Fruit fly (Drosophila melanogaster): ENCODE results near the gene Toll-9.
A peak's percentile ranks its signal among the peaks of the same experiment; 100 is the strongest.

The Toll-9 gene

DNA sequence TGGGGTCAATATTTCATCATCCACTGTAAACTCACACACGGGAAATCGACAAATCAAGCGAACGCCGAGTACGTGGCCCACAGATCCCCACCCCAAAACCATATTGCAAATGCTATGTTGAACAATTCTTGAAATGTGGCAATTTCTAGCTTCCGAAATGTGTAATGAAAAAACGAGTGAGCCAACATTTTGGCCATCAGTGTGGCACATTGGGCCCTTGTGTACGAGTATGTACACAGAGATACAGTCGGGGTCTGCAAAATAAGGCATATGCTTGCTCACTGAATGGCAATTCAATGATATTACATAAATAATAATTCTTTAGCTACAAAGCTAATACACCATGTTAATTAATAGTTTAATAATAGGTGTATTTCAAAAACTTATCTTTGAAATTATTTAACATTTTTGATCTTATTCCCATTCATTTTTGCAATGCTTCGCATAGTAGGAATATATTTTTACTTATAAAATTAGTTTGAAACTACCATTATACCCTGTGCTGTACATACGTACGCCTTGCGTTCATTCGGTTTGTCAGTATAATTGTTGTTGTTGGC, 33.1 kb upstream of the Toll-9 start (continued):
- peak; percentile 84 for TF ChIP-seq fd59A (GFP tag; optimal IDR thresholded peaks at IDR 0.05)
- peak; percentile 75 for TF ChIP-seq CG6854 (GFP tag; optimal IDR thresholded peaks at IDR 0.05)
- peak; percentile 90 for TF ChIP-seq Eip75B (GFP tag; optimal IDR thresholded peaks at IDR 0.05)
- TF ChIP-seq topi (GFP tag; optimal IDR thresholded peaks at IDR 0.05), result peak; percentile 92
- TF ChIP-seq CG34406 (GFP tag; optimal IDR thresholded peaks at IDR 0.05), result peak; percentile 94
- TF ChIP-seq dsx (GFP tag; optimal IDR thresholded peaks at IDR 0.05; ENCODE audit: poor library complexity, severe bottlenecking), result peak; percentile 86
- peak; percentile 90 for TF ChIP-seq Lpt (GFP tag; optimal IDR thresholded peaks at IDR 0.05)
- TF ChIP-seq CG16779 (tag; optimal IDR thresholded peaks at IDR 0.05), result peak; percentile 84
- TF ChIP-seq salr (GFP tag; optimal IDR thresholded peaks at IDR 0.05), result peak; percentile 67 to 94
- TF ChIP-seq spab (GFP tag; optimal IDR thresholded peaks at IDR 0.05), result peak; percentile 89
- peak; percentile 93 for TF ChIP-seq CG31627 (GFP tag; optimal IDR thresholded peaks at IDR 0.05)
- peak; percentile 89 for TF ChIP-seq CG6808 (GFP tag; optimal IDR thresholded peaks at IDR 0.05)
- peak; percentile 86 for TF ChIP-seq CG11762 (GFP tag; optimal IDR thresholded peaks at IDR 0.05; ENCODE audit: insufficient read depth)
- TF ChIP-seq fkh (GFP tag; optimal IDR thresholded peaks at IDR 0.05), result peak; percentile 88
- TF ChIP-seq Hr38 (GFP tag; optimal IDR thresholded peaks at IDR 0.05), result peak; percentile 60
- peak; percentile 92 for TF ChIP-seq Smox (GFP tag; optimal IDR thresholded peaks at IDR 0.05)
- TF ChIP-seq CG32006 (GFP tag; optimal IDR thresholded peaks at IDR 0.05), result peak; percentile 96
- TF ChIP-seq lz (GFP tag; optimal IDR thresholded peaks at IDR 0.05), result peak; percentile 90
- TF ChIP-seq Hr4 (GFP tag; optimal IDR thresholded peaks at IDR 0.05), result peak; percentile 92
- TF ChIP-seq CG8632 (GFP tag; optimal IDR thresholded peaks at IDR 0.05), result peak; percentile 91
- peak; percentile 79 for TF ChIP-seq dac (GFP tag; optimal IDR thresholded peaks at IDR 0.05)
- peak; percentile 90 for TF ChIP-seq CG3032 (tag; optimal IDR thresholded peaks at IDR 0.05)
- TF ChIP-seq Sox102F (GFP tag; optimal IDR thresholded peaks at IDR 0.05), result peak; percentile 90
- TF ChIP-seq pdm3 (GFP tag; optimal IDR thresholded peaks at IDR 0.05), result peak; percentile 94
- TF ChIP-seq CG9139 (GFP tag; optimal IDR thresholded peaks at IDR 0.05), result peak; percentile 78
- TF ChIP-seq CG3919 (GFP tag; optimal IDR thresholded peaks at IDR 0.05), result peak; percentile 93
- peak; percentile 92 for TF ChIP-seq CG6792 (GFP tag; optimal IDR thresholded peaks at IDR 0.05)
- peak; percentile 84 for TF ChIP-seq CG6163 (GFP tag; IDR thresholded peaks at IDR 0.05)
- TF ChIP-seq CG4318 (GFP tag; optimal IDR thresholded peaks at IDR 0.05), result peak; percentile 87
- peak; percentile 91 for TF ChIP-seq CG10631 (GFP tag; optimal IDR thresholded peaks at IDR 0.05)

dm6 chr3L:20398243-20399222, 32.0 kb upstream of the Toll-9 start:
- TF ChIP-seq CG6854 (GFP tag; optimal IDR thresholded peaks at IDR 0.05), result peak; percentile 2
- TF ChIP-seq Eip75B (GFP tag; optimal IDR thresholded peaks at IDR 0.05), result peak; percentile 88
- TF ChIP-seq CG3032 (tag; optimal IDR thresholded peaks at IDR 0.05), result peak; percentile 72
- TF ChIP-seq CG6276 (GFP tag; optimal IDR thresholded peaks at IDR 0.05), result peak; percentile 84
- TF ChIP-seq CG11294 (GFP tag; IDR thresholded peaks at IDR 0.05), result peak; percentile 65; the same call in 1 of the 2 replicates
- TF ChIP-seq spab (GFP tag; optimal IDR thresholded peaks at IDR 0.05), result peak; percentile 71
- TF ChIP-seq dac (GFP tag; optimal IDR thresholded peaks at IDR 0.05), result peak; percentile 82
- TF ChIP-seq CG31627 (GFP tag; optimal IDR thresholded peaks at IDR 0.05), result peak; percentile 61
- peak; percentile 95 for TF ChIP-seq Eip78C (GFP tag)
- peak; percentile 74 for TF ChIP-seq CG7368 (GFP tag; optimal IDR thresholded peaks at IDR 0.05)
- TF ChIP-seq Hr39 (GFP tag; optimal IDR thresholded peaks at IDR 0.05), result peak; percentile 65
- peak; percentile 81 for TF ChIP-seq net (GFP tag; optimal IDR thresholded peaks at IDR 0.05)
- peak; percentile 70 for TF ChIP-seq Sox15 (GFP tag; optimal IDR thresholded peaks at IDR 0.05)
- peak; percentile 39 for TF ChIP-seq CG1621 (tag; optimal IDR thresholded peaks at IDR 0.05)
- peak in 1 of 2 experiments; percentile 54 for TF ChIP-seq ss (GFP tag; optimal IDR thresholded peaks at IDR 0.05)
- TF ChIP-seq eg (GFP tag; IDR thresholded peaks at IDR 0.05), result peak; percentile 77
- peak; percentile 79 for TF ChIP-seq CG8632 (GFP tag; optimal IDR thresholded peaks at IDR 0.05)
- TF ChIP-seq vri (GFP tag; optimal IDR thresholded peaks at IDR 0.05), result peak; percentile 39
- peak; percentile 34 to 85 for TF ChIP-seq salr (GFP tag; optimal IDR thresholded peaks at IDR 0.05)
- peak; percentile 62 for TF ChIP-seq fkh (GFP tag; optimal IDR thresholded peaks at IDR 0.05)
- TF ChIP-seq CG6808 (GFP tag; optimal IDR thresholded peaks at IDR 0.05), result peak; percentile 65
- TF ChIP-seq lz (GFP tag; optimal IDR thresholded peaks at IDR 0.05), result peak; percentile 78
- TF ChIP-seq cyc (GFP tag; optimal IDR thresholded peaks at IDR 0.05), result peak; percentile 59
- peak; percentile 85 for TF ChIP-seq CG15336 (GFP tag; IDR thresholded peaks at IDR 0.05)
- peak; percentile 84 for TF ChIP-seq Lpt (GFP tag; optimal IDR thresholded peaks at IDR 0.05)
- TF ChIP-seq achi (GFP tag; optimal IDR thresholded peaks at IDR 0.05), result peak; percentile 80
- peak; percentile 81 for TF ChIP-seq acj6 (GFP tag; optimal IDR thresholded peaks at IDR 0.05)
- peak; percentile 79 for TF ChIP-seq Ets96B (tag; optimal IDR thresholded peaks at IDR 0.05)
